Worm (Caenorhabditis elegans) whole organism, L4 larva: ENCODE measurements around the gene K03H1.7.

ENCODE experiments used
- F49E8.2 ChIP-seq: sonication (generic microtip); optimal IDR thresholded peaks from 2 replicates; lab custom pipeline; 2016; ENCODE audit warnings: missing compliant biosample characterization, mild to moderate bottlenecking, missing genetic modification characterization, borderline replicate concordance
- ama-1 ChIP-seq: fragments of 150-350 bp; optimal IDR thresholded peaks from 2 replicates; lab custom pipeline; 2014; ENCODE audit warnings: inconsistent platforms, mixed read lengths
- jun-1 ChIP-seq: fragments of 150-350 bp; optimal IDR thresholded peaks from 2 replicates; lab custom pipeline; 2014; ENCODE audit warnings: missing biosample characterization, missing genetic modification reagents, missing genetic modification characterization
- nhr-28 ChIP-seq: fragments of 150-350 bp; optimal IDR thresholded peaks from 2 replicates; lab custom pipeline; 2014; ENCODE audit warnings: missing biosample characterization, missing genetic modification characterization
- nhr-6 ChIP-seq: fragments of 150-350 bp; optimal IDR thresholded peaks from 2 replicates; lab custom pipeline; 2014; ENCODE audit warnings: missing biosample characterization, missing genetic modification characterization
- rbr-2 ChIP-seq: sonication (generic microtip); optimal IDR thresholded peaks from 2 replicates; lab custom pipeline; 2016; ENCODE audit warnings: missing genotype, missing genetic modification characterization, missing compliant biosample characterization
- unc-39 ChIP-seq: sonication (generic microtip); optimal IDR thresholded peaks from 2 replicates; lab custom pipeline; 2017; ENCODE audit warnings: missing biosample characterization, missing genetic modification characterization
- unc-62 ChIP-seq, 3 experiments: fragments of 150-350 bp in 1 of 3; sonication (generic microtip); optimal IDR thresholded peaks in 2 of 3; peaks in 1 of 3; 1 replicate in 1 of 3; 2 replicates in 2 of 3; lab custom pipeline; 2014 to 2017; ENCODE audit warnings: missing biosample characterization in 3 of 3, missing genetic modification characterization in 3 of 3, missing genetic modification reagents in 3 of 3, missing genotype in 1 of 3

- TF ChIP-seq jun-1 (tag; lab: Kevin White, UChicago) (no peak), unc-39 (tag; lab: Kevin White, UChicago) (no peak), nhr-28 (tag; lab: Kevin White, UChicago) (no peak), rbr-2 (tag; lab: Kevin White, UChicago) (no peak), F49E8.2 (tag; lab: Kevin White, UChicago) (no peak), ama-1 (lab: Kevin White, UChicago) (no peak), nhr-6 (no peak), unc-62 (GFP tag; optimal IDR thresholded peaks at IDR 0.05 in 1 of 2; lab: Kevin White, UChicago) (no peak), unc-62 (tag; optimal IDR thresholded peaks at IDR 0.05; lab: Kevin White, UChicago) (no peak)
Measured at ce11 chrIII:9986827-9987429, 39.7 kb downstream of the K03H1.7 start, which contains the start of gene C05B5.12.
